Worm (Caenorhabditis elegans) whole organism, L1 larva: ENCODE measurements around the gene egl-18.

Source experiments
- C34B4.2 ChIP-seq: sonication (generic microtip); optimal IDR thresholded peaks from 2 replicates; lab custom pipeline; 2017; ENCODE audit warnings: mild to moderate bottlenecking, missing genetic modification characterization, missing compliant biosample characterization
- ama-1 ChIP-seq: fragments of 150-350 bp; optimal IDR thresholded peaks from 2 replicates; lab custom pipeline; 2014
- blmp-1 ChIP-seq: fragments of 150-350 bp; optimal IDR thresholded peaks from 2 replicates; lab custom pipeline; 2014; ENCODE audit warnings: missing biosample characterization, missing genetic modification characterization
- ceh-8 ChIP-seq: fragments of 200-800 bp; sonication (Bioruptor generic); optimal IDR thresholded peaks from 2 replicates; lab custom pipeline; 2018; ENCODE audit warnings: mild to moderate bottlenecking, missing genetic modification characterization, moderate library complexity, missing compliant biosample characterization
- ceh-82 ChIP-seq, 3 experiments: fragments of 150-350 bp in 1 of 3; sonication (generic microtip) in 2 of 3; optimal IDR thresholded peaks; 2 replicates each; lab custom pipeline; 2014 to 2017; ENCODE audit warnings: missing biosample characterization in 3 of 3, missing genetic modification characterization in 3 of 3
- dpl-1 ChIP-seq, 3 experiments: fragments of 150-350 bp in 2 of 3; sonication (generic microtip) in 1 of 3; optimal IDR thresholded peaks; 2 replicates each; lab custom pipeline; 2014 to 2017; ENCODE audit warnings: missing biosample characterization in 3 of 3, missing genetic modification characterization in 3 of 3, missing genetic modification reagents in 3 of 3
- elt-3 ChIP-seq, 6 experiments: fragments of 150-350 bp in 1 of 6; sonication (generic microtip); optimal IDR thresholded peaks; 2 replicates each; lab custom pipeline; 2017 to 2018; ENCODE audit warnings: missing biosample characterization in 6 of 6, missing genetic modification characterization in 6 of 6, inconsistent platforms in 1 of 6
- fkh-4 ChIP-seq: sonication (generic microtip); optimal IDR thresholded peaks from 2 replicates; lab custom pipeline; 2016; ENCODE audit warnings: missing compliant biosample characterization, missing genetic modification characterization, borderline replicate concordance
- fos-1 ChIP-seq: fragments of 150-350 bp; optimal IDR thresholded peaks from 2 replicates; lab custom pipeline; 2014; ENCODE audit warnings: missing biosample characterization, missing genetic modification characterization
- grh-1 ChIP-seq: fragments of 200-800 bp; sonication (Bioruptor generic); IDR thresholded peaks from 2 replicates; pipeline ENCODE4 v1.3.6; 2022; ENCODE audit warnings: missing genetic modification reagents, missing genetic modification characterization, missing compliant biosample characterization
- irx-1 ChIP-seq: sonication (generic microtip); optimal IDR thresholded peaks from 2 replicates; lab custom pipeline; 2016; ENCODE audit warnings: missing genetic modification characterization, missing compliant biosample characterization
- lin-14 ChIP-seq: fragments of 200-800 bp; sonication (Bioruptor generic); optimal IDR thresholded peaks from 2 replicates; lab custom pipeline; 2018; ENCODE audit warnings: mild to moderate bottlenecking, missing genetic modification characterization, moderate library complexity, missing compliant biosample characterization
- lin-35 ChIP-seq, 2 experiments: fragments of 150-350 bp; optimal IDR thresholded peaks; 2 replicates each; lab custom pipeline; 2014; ENCODE audit warnings: missing biosample characterization in 2 of 2, missing genetic modification characterization in 2 of 2, missing genetic modification reagents in 2 of 2
- lsy-2 ChIP-seq, 2 experiments: fragments of 150-350 bp; optimal IDR thresholded peaks; 2 replicates each; lab custom pipeline; 2014; ENCODE audit warnings: missing biosample characterization in 2 of 2, missing genetic modification characterization in 2 of 2
- nhr-20 ChIP-seq: sonication (generic microtip); optimal IDR thresholded peaks from 2 replicates; lab custom pipeline; 2016; ENCODE audit warnings: mild to moderate bottlenecking, missing genetic modification characterization, missing compliant biosample characterization
- nhr-71 ChIP-seq: sonication (generic microtip); optimal IDR thresholded peaks from 2 replicates; lab custom pipeline; 2016; ENCODE audit warnings: mild to moderate bottlenecking, missing genetic modification characterization, moderate library complexity, missing compliant biosample characterization
- nhr-76 ChIP-seq: sonication (generic microtip); optimal IDR thresholded peaks from 2 replicates; lab custom pipeline; 2017; ENCODE audit warnings: missing biosample characterization, missing genetic modification characterization
- nhr-77 ChIP-seq: fragments of 150-350 bp; optimal IDR thresholded peaks from 2 replicates; lab custom pipeline; 2014; ENCODE audit warnings: missing biosample characterization, missing genetic modification characterization
- nhr-85 ChIP-seq: sonication (generic microtip); peaks from one replicate; lab custom pipeline; 2016; ENCODE audit warnings: missing genetic modification characterization, inconsistent platforms, missing compliant biosample characterization
- nhr-90 ChIP-seq: sonication (generic microtip); optimal IDR thresholded peaks from 2 replicates; lab custom pipeline; 2016; ENCODE audit warnings: mild to moderate bottlenecking, missing genetic modification characterization, missing compliant biosample characterization; ENCODE audit not compliant: poor library complexity
- pqm-1 ChIP-seq: sonication (generic microtip); optimal IDR thresholded peaks from 3 replicates; lab custom pipeline; 2017; ENCODE audit warnings: missing biosample characterization, missing genetic modification characterization
- rnt-1 ChIP-seq: sonication (generic microtip); optimal IDR thresholded peaks from 2 replicates; lab custom pipeline; 2016; ENCODE audit warnings: mild to moderate bottlenecking, missing genetic modification characterization, moderate library complexity, missing compliant biosample characterization
- skn-1 ChIP-seq: fragments of 150-350 bp; optimal IDR thresholded peaks from 2 replicates; lab custom pipeline; 2014; ENCODE audit warnings: missing biosample characterization, missing genetic modification characterization
- snpc-4 ChIP-seq: fragments of 150-350 bp; optimal IDR thresholded peaks from 2 replicates; lab custom pipeline; 2014; ENCODE audit warnings: missing biosample characterization, missing genetic modification characterization
- snu-23 ChIP-seq: sonication (generic microtip); optimal IDR thresholded peaks from 2 replicates; lab custom pipeline; 2016; ENCODE audit warnings: missing genetic modification characterization, missing compliant biosample characterization
- sox-4 ChIP-seq: sonication (generic microtip); optimal IDR thresholded peaks from 2 replicates; lab custom pipeline; 2016; ENCODE audit warnings: missing genetic modification characterization, missing compliant biosample characterization
- tbx-2 ChIP-seq: sonication (generic microtip); optimal IDR thresholded peaks from 2 replicates; lab custom pipeline; 2016; ENCODE audit warnings: missing genetic modification characterization, missing compliant biosample characterization
- unc-98 ChIP-seq: fragments of 200-800 bp; sonication (Bioruptor generic); IDR thresholded peaks from 2 replicates; pipeline ENCODE4 v1.3.6; 2022; ENCODE audit warnings: missing genetic modification characterization, missing compliant biosample characterization
- vab-15 ChIP-seq: sonication (generic microtip); optimal IDR thresholded peaks from 2 replicates; lab custom pipeline; 2017; ENCODE audit warnings: missing genotype, mild to moderate bottlenecking, missing genetic modification characterization, missing compliant biosample characterization
- xbp-1 ChIP-seq: sonication (generic microtip); optimal IDR thresholded peaks from 2 replicates; lab custom pipeline; 2016; ENCODE audit warnings: missing genetic modification characterization, missing compliant biosample characterization
- zip-4 ChIP-seq: fragments of 200-800 bp; sonication (Bioruptor generic); optimal IDR thresholded peaks from 2 replicates; lab custom pipeline; 2018; ENCODE audit warnings: mild to moderate bottlenecking, missing genetic modification characterization, moderate library complexity, missing compliant biosample characterization
- ztf-11 ChIP-seq, 2 experiments: sonication (generic microtip); optimal IDR thresholded peaks; 2 replicates each; lab custom pipeline; 2016 to 2017; ENCODE audit warnings: missing genetic modification characterization in 2 of 2, missing biosample characterization in 1 of 2, missing compliant biosample characterization in 1 of 2

Gene egl-18

DNA sequence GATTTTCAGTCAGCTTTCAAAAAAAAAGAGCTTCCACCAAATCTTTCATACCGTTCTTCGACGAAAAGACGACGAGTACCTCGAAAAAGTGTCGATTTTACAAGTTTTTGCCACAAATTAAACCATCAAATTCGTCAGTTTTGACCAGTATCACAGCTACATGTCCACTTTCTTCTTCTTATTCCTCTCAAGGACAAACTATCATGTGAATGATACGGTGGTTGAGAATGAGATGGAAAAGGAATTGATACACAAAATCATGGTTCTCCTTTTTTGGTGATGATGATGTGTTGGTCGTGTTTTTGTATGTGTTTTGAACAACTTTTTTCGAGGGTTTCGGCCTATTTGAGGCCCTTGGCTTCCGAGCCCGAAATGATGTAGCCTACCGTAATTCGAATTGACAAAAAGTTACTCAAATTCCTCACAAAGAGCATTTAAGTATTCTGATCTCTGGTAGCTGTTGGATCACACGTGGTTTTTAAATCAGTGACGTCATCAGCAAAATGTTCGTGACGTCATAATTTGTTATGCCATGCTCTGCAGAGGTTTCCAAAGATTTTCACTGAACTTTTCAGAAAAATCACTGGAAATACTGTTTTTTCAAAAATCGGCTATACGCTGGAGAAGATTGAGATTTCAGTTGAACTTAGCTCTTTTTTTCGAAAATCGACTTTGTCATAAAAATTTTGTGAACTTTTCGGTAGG, 34.1 kb upstream of the egl-18 start:
- TF ChIP-seq nhr-76 (no peak), fkh-4 (tag; lab: Kevin White, UChicago) (no peak), elt-3 (tag; optimal IDR thresholded peaks at IDR 0.05; lab: Kevin White, UChicago) (peak in 2 of 6 experiments; percentile 11 to 51), lin-35 (GFP tag; optimal IDR thresholded peaks at IDR 0.05; lab: Kevin White, UChicago) (peak in 1 of 2 experiments; percentile 35), snu-23 (GFP tag; lab: Kevin White, UChicago) (peak; percentile 20), nhr-20 (peak; percentile 18), vab-15 (tag; lab: Kevin White, UChicago) (no peak), ztf-11 (tag; optimal IDR thresholded peaks at IDR 0.05; lab: Kevin White, UChicago) (no peak), nhr-71 (tag; lab: Kevin White, UChicago) (peak; percentile 4), blmp-1 (tag; lab: Kevin White, UChicago) (peak; percentile 81), nhr-77 (tag; lab: Kevin White, UChicago) (no peak), lin-14 (GFP tag; lab: Kevin White, UChicago) (peak; percentile 32), lsy-2 (tag; optimal IDR thresholded peaks at IDR 0.05; lab: Kevin White, UChicago) (peak in 1 of 2 experiments; percentile 20)

- TF ChIP-seq skn-1 (tag; lab: Kevin White, UChicago) (no peak), ama-1 (no peak), lin-14 (GFP tag; lab: Kevin White, UChicago) (peak; percentile 40), elt-3 (tag; optimal IDR thresholded peaks at IDR 0.05; lab: Kevin White, UChicago) (peak in 1 of 6 experiments; percentile 3), lin-35 (GFP tag; optimal IDR thresholded peaks at IDR 0.05; lab: Kevin White, UChicago) (peak in 1 of 2 experiments; percentile 2), lsy-2 (tag; optimal IDR thresholded peaks at IDR 0.05; lab: Kevin White, UChicago) (peak in 1 of 2 experiments; percentile 37), nhr-85 (tag; lab: Kevin White, UChicago) (peak; percentile 69), sox-4 (tag; lab: Kevin White, UChicago) (no peak), pqm-1 (no peak), dpl-1 (GFP tag; optimal IDR thresholded peaks at IDR 0.05; lab: Kevin White, UChicago) (peak; percentile 26 to 32 (median 28)), snpc-4 (tag; lab: Kevin White, UChicago) (no peak), blmp-1 (tag; lab: Kevin White, UChicago) (peak; percentile 7)
These were observed 33.1 kb upstream of the egl-18 start for ce11 chrIV:1868981-1869380.

ce11 chrIV:1872052-1872451, 30.1 kb upstream of the egl-18 start:
- peak in 1 of 6 experiments; percentile 21 for TF ChIP-seq elt-3 (tag; optimal IDR thresholded peaks at IDR 0.05; lab: Kevin White, UChicago)
- peak; percentile 1 for TF ChIP-seq nhr-20
- TF ChIP-seq xbp-1 (tag; lab: Kevin White, UChicago): no peak
- peak; percentile 8 for TF ChIP-seq lin-14 (GFP tag; lab: Kevin White, UChicago)
- peak; percentile 83 for TF ChIP-seq blmp-1 (tag; lab: Kevin White, UChicago)
- TF ChIP-seq lin-35 (GFP tag; optimal IDR thresholded peaks at IDR 0.05; lab: Kevin White, UChicago): peak in 1 of 2 experiments; percentile 13
- no peak for TF ChIP-seq sox-4 (tag; lab: Kevin White, UChicago)

- TF ChIP-seq elt-3 (tag; optimal IDR thresholded peaks at IDR 0.05; lab: Kevin White, UChicago): no peak
- TF ChIP-seq irx-1 (tag; lab: Kevin White, UChicago): no peak
- TF ChIP-seq ama-1: no peak
- no peak for TF ChIP-seq fos-1 (tag; lab: Kevin White, UChicago)
- TF ChIP-seq grh-1: no peak
- no peak for TF ChIP-seq tbx-2 (tag; lab: Kevin White, UChicago)
- no peak for TF ChIP-seq ceh-8 (GFP tag; lab: Kevin White, UChicago)
- no peak for TF ChIP-seq unc-98 (GFP tag; lab: Robert Waterston, UW)
- no peak for TF ChIP-seq rnt-1
- no peak for TF ChIP-seq nhr-90 (tag; lab: Kevin White, UChicago)
- TF ChIP-seq C34B4.2 (tag; lab: Kevin White, UChicago): no peak
- TF ChIP-seq ceh-82 (tag; optimal IDR thresholded peaks at IDR 0.05; lab: Kevin White, UChicago): no peak
- no peak for TF ChIP-seq zip-4 (GFP tag; lab: Kevin White, UChicago)
- TF ChIP-seq fkh-4 (tag; lab: Kevin White, UChicago): no peak
- TF ChIP-seq, all 84 proteins: peak for 0
These were observed 23.6 kb upstream of the egl-18 start for ce11 chrIV:1878501-1878900.
